Fruit fly (Drosophila melanogaster): Measurements from ENCODE around the gene Vml.

Gene Vml

DNA sequence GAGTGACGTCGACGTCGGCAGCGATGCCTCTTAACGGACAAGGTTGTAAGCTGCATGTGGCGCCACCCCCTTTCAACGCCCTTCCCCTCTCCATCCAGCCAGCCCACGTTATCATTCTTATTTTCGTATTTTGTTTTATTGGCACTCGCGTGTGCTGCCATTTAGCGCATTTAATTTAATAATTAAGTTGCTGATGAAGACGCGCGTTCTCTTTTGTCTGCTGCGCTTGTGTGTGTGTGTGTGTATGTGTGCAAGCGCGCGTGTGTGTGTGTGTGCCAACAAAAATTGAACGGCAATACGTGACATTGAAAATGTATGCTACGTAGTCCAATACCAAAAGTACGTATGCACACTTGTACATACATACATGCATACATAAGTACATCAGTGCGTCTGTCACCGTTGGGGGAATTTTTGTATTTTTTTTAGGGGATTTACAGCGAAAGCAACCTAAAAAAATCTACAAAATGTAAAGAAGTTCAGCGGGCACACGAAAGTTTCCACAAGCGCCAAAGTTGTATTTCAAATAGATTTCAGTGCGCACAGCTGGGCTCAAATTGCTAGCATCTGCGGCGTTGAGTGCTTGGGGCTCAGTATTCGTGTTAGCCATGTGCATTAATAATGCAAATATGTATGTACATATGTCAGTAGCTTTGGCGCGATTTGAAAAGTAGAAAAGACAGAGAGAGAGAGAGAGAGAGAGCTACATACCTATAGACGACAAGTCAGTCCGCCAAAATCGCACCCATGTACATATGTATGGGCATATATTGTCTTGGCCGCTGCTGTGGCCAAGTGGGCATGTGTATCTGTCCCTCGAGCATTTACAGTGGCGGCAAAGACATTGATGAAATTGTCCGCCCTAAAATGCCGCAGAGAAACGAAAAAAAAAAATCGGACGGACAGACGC, 26.2 kb downstream of the Vml start (continued):
- no peak for TF ChIP-seq CG16813 (GFP tag; IDR thresholded peaks at IDR 0.05; ENCODE audit: partially characterized antibody)
- TF ChIP-seq ssp (GFP tag; IDR thresholded peaks at IDR 0.05) = peak; percentile 71
- TF ChIP-seq Nf-YC (tag; optimal IDR thresholded peaks at IDR 0.05) = peak; percentile 58
- TF ChIP-seq CG1529 (GFP tag; optimal IDR thresholded peaks at IDR 0.05) = peak; percentile 80
- peak; percentile 84 for TF ChIP-seq PHDP (tag; optimal IDR thresholded peaks at IDR 0.05)
- TF ChIP-seq CG12219 (GFP tag; optimal IDR thresholded peaks at IDR 0.05) = peak; percentile 86
- peak; percentile 20 for TF ChIP-seq CG7928 (GFP tag; optimal IDR thresholded peaks at IDR 0.05)
- peak; percentile 77 for TF ChIP-seq Xbp1 (GFP tag; optimal IDR thresholded peaks at IDR 0.05)
- no peak for TF ChIP-seq prd (optimal IDR thresholded peaks at IDR 0.05)
- TF ChIP-seq prd (GFP tag; IDR thresholded peaks at IDR 0.05) = peak; percentile 90
- no peak for TF ChIP-seq CG8478 (optimal IDR thresholded peaks at IDR 0.05)
- TF ChIP-seq fd96Cb (tag; optimal IDR thresholded peaks at IDR 0.05) = peak; percentile 86
- peak; percentile 86 for TF ChIP-seq Xrp1 (GFP tag; IDR thresholded peaks at IDR 0.05)
- peak; percentile 97 for TF ChIP-seq CG11696 (GFP tag; IDR thresholded peaks at IDR 0.05)
- peak; percentile 80 for TF ChIP-seq CG2875 (GFP tag; optimal IDR thresholded peaks at IDR 0.05)
- TF ChIP-seq Hr51 (GFP tag; optimal IDR thresholded peaks at IDR 0.05) = peak; percentile 44 to 82
- peak; percentile 75 for TF ChIP-seq CG17568 (GFP tag; optimal IDR thresholded peaks at IDR 0.05)
- peak; percentile 53 for TF ChIP-seq CG10431 (GFP tag; optimal IDR thresholded peaks at IDR 0.05)
- TF ChIP-seq CG6654 (GFP tag; optimal IDR thresholded peaks at IDR 0.05) = peak; percentile 73
- peak; percentile 67 for TF ChIP-seq CG4730 (GFP tag; IDR thresholded peaks at IDR 0.05)
- TF ChIP-seq Dad (GFP tag; optimal IDR thresholded peaks at IDR 0.05) = peak; percentile 75
- no peak for TF ChIP-seq Neu2 (GFP tag; optimal IDR thresholded peaks at IDR 0.05; ENCODE audit: borderline replicate concordance)
- peak; percentile 50 for TF ChIP-seq Vsx1 (GFP tag; optimal IDR thresholded peaks at IDR 0.05)
- TF ChIP-seq pan (optimal IDR thresholded peaks at IDR 0.05) = no peak
- peak in 1 of 2 experiments; percentile 87 for TF ChIP-seq pan (GFP tag; optimal IDR thresholded peaks at IDR 0.05 in 1 of 2, IDR thresholded peaks at IDR 0.05 in 1 of 2)
- peak; percentile 80 for TF ChIP-seq eyg (GFP tag; optimal IDR thresholded peaks at IDR 0.05)
- TF ChIP-seq run (tag; optimal IDR thresholded peaks at IDR 0.05) = peak; percentile 64
- no peak for TF ChIP-seq amos (GFP tag; IDR thresholded peaks at IDR 0.05; ENCODE audit: partially characterized antibody)
- TF ChIP-seq HmgD (GFP tag; optimal IDR thresholded peaks at IDR 0.05) = peak; percentile 67
- peak; percentile 78 for TF ChIP-seq Side (GFP tag; optimal IDR thresholded peaks at IDR 0.05)
- peak; percentile 47 for TF ChIP-seq CG6765 (GFP tag; optimal IDR thresholded peaks at IDR 0.05)
- peak; percentile 81 for TF ChIP-seq grau (tag; optimal IDR thresholded peaks at IDR 0.05)
- peak; percentile 60; the same call in 1 of the 2 replicates for TF ChIP-seq NFAT (GFP tag; IDR thresholded peaks at IDR 0.05)

DNA sequence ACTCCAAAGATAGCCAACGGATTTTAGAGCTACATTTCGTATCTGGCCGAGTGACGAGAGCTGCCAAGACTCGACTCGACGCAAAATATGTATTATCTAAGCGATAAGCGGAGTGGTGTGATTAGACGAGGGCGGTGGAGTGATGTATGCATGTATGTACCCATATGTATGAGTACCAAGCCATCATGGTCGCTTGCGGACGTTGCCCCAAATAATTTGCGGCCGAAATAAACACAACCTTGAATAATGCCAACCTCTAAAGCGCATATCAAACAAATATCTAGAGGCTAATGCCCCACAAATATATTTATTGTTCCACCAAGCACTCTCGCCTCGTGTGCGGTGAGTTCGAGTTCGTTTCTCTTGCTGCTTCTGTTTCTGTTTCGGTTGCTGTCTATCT, 27.3 kb downstream of the Vml start:
- TF ChIP-seq bigmax (GFP tag; optimal IDR thresholded peaks at IDR 0.05) (no peak), Trl (optimal IDR thresholded peaks at IDR 0.05) (no peak), Trl (GFP tag; optimal IDR thresholded peaks at IDR 0.05) (no peak), dpn (GFP tag; optimal IDR thresholded peaks at IDR 0.05) (no peak), CG11696 (GFP tag; IDR thresholded peaks at IDR 0.05) (0 out of 2 replicates have a peak, but pooled peaks have one; percentile 18), hb (GFP tag; IDR thresholded peaks at IDR 0.05; ENCODE audit: partially characterized antibody) (no peak), Eip74EF (GFP tag; optimal IDR thresholded peaks at IDR 0.05) (no peak), sd (tag; optimal IDR thresholded peaks at IDR 0.05) (peak; percentile 40), Meics (GFP tag; optimal IDR thresholded peaks at IDR 0.05) (peak; percentile 8), Pdp1 (GFP tag; optimal IDR thresholded peaks at IDR 0.05) (no peak), CG14667 (GFP tag; IDR thresholded peaks at IDR 0.05) (no peak), crol (GFP tag; IDR thresholded peaks at IDR 0.05) (0 out of 2 replicates have a peak, but pooled peaks have one; percentile 6), dati (GFP tag; IDR thresholded peaks at IDR 0.05) (no peak), ftz-f1 (GFP tag; optimal IDR thresholded peaks at IDR 0.05) (peak; percentile 70), CG15269 (tag; optimal IDR thresholded peaks at IDR 0.05) (no peak), CG4282 (GFP tag; optimal IDR thresholded peaks at IDR 0.05) (no peak), Med (GFP tag) (peak; percentile 73), amos (GFP tag; IDR thresholded peaks at IDR 0.05; ENCODE audit: partially characterized antibody) (no peak), CHES-1-like (GFP tag; optimal IDR thresholded peaks at IDR 0.05) (no peak)

Data from whole organism, embryonic.